Worm (Caenorhabditis elegans): ENCODE measurements around the gene ZC204.14.
"Not testable (repeated sequence)": the region's sequence is repeated elsewhere in the genome, so short reads cannot be mapped to it uniquely, and the experiment has no call there.

ce11 chrII:1636392-1636791 lies 26.4 kb downstream of the ZC204.14 start, which contains the start of gene srg-20:
- TF ChIP-seq flt-1 (GFP tag; IDR thresholded peaks at IDR 0.05); ref-1 (GFP tag; conservative IDR thresholded peaks at IDR 0.05): not testable (repeated sequence)

All from whole organism, midembryonic.